Worm (Caenorhabditis elegans) whole organism, young adult: Measurements from ENCODE around the gene srz-24.

Experiments
- B0261.1 ChIP-seq: sonication (generic microtip); optimal IDR thresholded peaks from 2 replicates; lab custom pipeline; 2016; ENCODE audit warnings: mild to moderate bottlenecking, missing genetic modification characterization, moderate library complexity, missing compliant biosample characterization
- B0336.3 ChIP-seq: fragments of 200-800 bp; sonication (Bioruptor generic); IDR thresholded peaks from 2 replicates; pipeline ENCODE4 v1.3.6; 2022; ENCODE audit warnings: missing genetic modification characterization, missing compliant biosample characterization
- F10E7.11 ChIP-seq: sonication (generic microtip); optimal IDR thresholded peaks from 2 replicates; lab custom pipeline; 2017; ENCODE audit warnings: mild to moderate bottlenecking, missing genetic modification characterization, moderate library complexity, missing compliant biosample characterization
- F33H1.4 ChIP-seq: fragments of 200-800 bp; sonication (Bioruptor generic); IDR thresholded peaks from 2 replicates; pipeline ENCODE4 v1.3.6; 2022; ENCODE audit warnings: missing genetic modification reagents, missing genetic modification characterization, missing compliant biosample characterization
- F39B2.1 ChIP-seq: fragments of 200-800 bp; sonication (Bioruptor generic); IDR thresholded peaks from 2 replicates; pipeline ENCODE4 v1.3.6; 2022; ENCODE audit warnings: missing genetic modification reagents, missing genetic modification characterization, missing compliant biosample characterization
- F49E8.2 ChIP-seq: sonication (generic microtip); optimal IDR thresholded peaks from 3 replicates; lab custom pipeline; 2017; ENCODE audit warnings: missing genetic modification characterization, mild to moderate bottlenecking, missing compliant biosample characterization, antibody characterized with exemption, moderate library complexity; ENCODE audit not compliant: insufficient read depth
- F57A8.1 ChIP-seq: fragments of 200-800 bp; sonication (Bioruptor generic); optimal IDR thresholded peaks from 2 replicates; lab custom pipeline; 2018; ENCODE audit warnings: mild to moderate bottlenecking, missing genetic modification characterization, moderate library complexity, missing compliant biosample characterization
- F57C9.4 ChIP-seq: sonication (generic microtip); optimal IDR thresholded peaks from 2 replicates; lab custom pipeline; 2017; ENCODE audit warnings: mild to moderate bottlenecking, missing genetic modification characterization, missing compliant biosample characterization
- T26A5.8 ChIP-seq: sonication (generic microtip); optimal IDR thresholded peaks from 2 replicates; lab custom pipeline; 2016; ENCODE audit warnings: missing genetic modification characterization, missing compliant biosample characterization
- Y53G8AR.9 ChIP-seq: fragments of 200-800 bp; sonication (Bioruptor generic); conservative IDR thresholded peaks from 2 replicates; pipeline ENCODE4 v1.3.6; 2022; ENCODE audit warnings: missing genetic modification reagents, missing genetic modification characterization, missing compliant biosample characterization
- Y67H2A.10 ChIP-seq: fragments of 200-800 bp; sonication (Bioruptor generic); conservative IDR thresholded peaks from 2 replicates; pipeline ENCODE4 v1.3.6; 2022; ENCODE audit warnings: missing genetic modification reagents, missing genetic modification characterization, missing compliant biosample characterization
- Y79H2A.3 ChIP-seq: fragments of 200-800 bp; sonication (Bioruptor generic); conservative IDR thresholded peaks from 2 replicates; pipeline ENCODE4 v1.3.6; 2022; ENCODE audit warnings: missing genetic modification reagents, missing genetic modification characterization, missing compliant biosample characterization
- ZK185.1 ChIP-seq: sonication (generic microtip); optimal IDR thresholded peaks from 2 replicates; lab custom pipeline; 2016; ENCODE audit warnings: mild to moderate bottlenecking, missing genetic modification characterization, missing compliant biosample characterization; ENCODE audit not compliant: poor library complexity, severe bottlenecking
- akir-1 ChIP-seq: fragments of 200-800 bp; sonication (Bioruptor generic); optimal IDR thresholded peaks from 2 replicates; lab custom pipeline; 2018; ENCODE audit warnings: mild to moderate bottlenecking, missing genetic modification characterization, moderate library complexity, missing compliant biosample characterization
- athp-1 ChIP-seq: sonication (generic microtip); optimal IDR thresholded peaks from 2 replicates; lab custom pipeline; 2017; ENCODE audit warnings: mild to moderate bottlenecking, missing genetic modification characterization, missing compliant biosample characterization
- attf-6 ChIP-seq: fragments of 200-800 bp; sonication (Bioruptor generic); IDR thresholded peaks from 2 replicates; pipeline ENCODE4 v1.3.6; 2022; ENCODE audit warnings: missing genetic modification reagents, missing genetic modification characterization, missing compliant biosample characterization
- bed-1 ChIP-seq: fragments of 200-800 bp; sonication (Bioruptor generic); IDR thresholded peaks from 2 replicates; pipeline ENCODE4 v1.3.6; 2022; ENCODE audit warnings: missing genetic modification reagents, missing genetic modification characterization, missing compliant biosample characterization
- ccch-3 ChIP-seq: fragments of 200-800 bp; sonication (Bioruptor generic); optimal IDR thresholded peaks from 2 replicates; lab custom pipeline; 2018; ENCODE audit warnings: mild to moderate bottlenecking, missing genetic modification characterization, missing compliant biosample characterization
- cebp-1 ChIP-seq, 2 experiments: fragments of 200-800 bp in 1 of 2; sonication (Bioruptor generic) in 1 of 2; sonication (generic microtip) in 1 of 2; IDR thresholded peaks in 1 of 2; optimal IDR thresholded peaks in 1 of 2; 2 replicates each; pipeline versions ENCODE4 v1.3.6 to Lab custom; 2017 to 2022; ENCODE audit warnings: missing compliant biosample characterization in 2 of 2, missing genetic modification characterization in 2 of 2, mild to moderate bottlenecking in 1 of 2, missing genetic modification reagents in 1 of 2, moderate library complexity in 1 of 2
- chd-7 ChIP-seq: sonication (generic microtip); optimal IDR thresholded peaks from 2 replicates; lab custom pipeline; 2016; ENCODE audit warnings: mild to moderate bottlenecking, missing genetic modification characterization, moderate library complexity, missing compliant biosample characterization
- dpff-1 ChIP-seq: sonication (generic microtip); optimal IDR thresholded peaks from 2 replicates; lab custom pipeline; 2017; ENCODE audit warnings: mild to moderate bottlenecking, missing genetic modification characterization, missing compliant biosample characterization
- ekl-4 ChIP-seq: fragments of 200-800 bp; sonication (Bioruptor generic); IDR thresholded peaks from 2 replicates; pipeline ENCODE4 v1.3.6; 2022; ENCODE audit warnings: missing genetic modification reagents, missing genetic modification characterization, missing compliant biosample characterization
- ets-4 ChIP-seq: fragments of 200-800 bp; sonication (Bioruptor generic); optimal IDR thresholded peaks from 2 replicates; lab custom pipeline; 2018; ENCODE audit warnings: mild to moderate bottlenecking, missing genetic modification characterization, missing compliant biosample characterization
- gei-17 ChIP-seq: fragments of 200-800 bp; sonication (Bioruptor generic); optimal IDR thresholded peaks from 2 replicates; lab custom pipeline; 2018; ENCODE audit warnings: mild to moderate bottlenecking, missing genetic modification characterization, missing compliant biosample characterization
- hlh-26 ChIP-seq: fragments of 200-800 bp; sonication (Bioruptor generic); conservative IDR thresholded peaks from 2 replicates; pipeline ENCODE4 v1.3.6; 2022; ENCODE audit warnings: missing genetic modification reagents, missing genetic modification characterization, missing compliant biosample characterization
- hmg-1.2 ChIP-seq: fragments of 200-800 bp; sonication (Bioruptor generic); IDR thresholded peaks from 2 replicates; pipeline ENCODE4 v1.3.6; 2022; ENCODE audit warnings: missing genetic modification reagents, missing genetic modification characterization, missing compliant biosample characterization
- let-607 ChIP-seq, 2 experiments: fragments of 200-800 bp in 1 of 2; sonication (Bioruptor generic) in 1 of 2; sonication (generic microtip) in 1 of 2; optimal IDR thresholded peaks; 2 replicates each; lab custom pipeline; 2016 to 2018; ENCODE audit warnings: mild to moderate bottlenecking in 2 of 2, missing compliant biosample characterization in 2 of 2, missing genetic modification characterization in 2 of 2, moderate library complexity in 2 of 2, missing genotype in 1 of 2
- lin-26 ChIP-seq: fragments of 200-800 bp; sonication (Bioruptor generic); IDR thresholded peaks from 2 replicates; pipeline ENCODE4 v1.3.6; 2022; ENCODE audit warnings: missing genetic modification reagents, missing genetic modification characterization, missing compliant biosample characterization
- lin-54 ChIP-seq: fragments of 200-800 bp; sonication (Bioruptor generic); optimal IDR thresholded peaks from 2 replicates; lab custom pipeline; 2018; ENCODE audit warnings: mild to moderate bottlenecking, missing genetic modification characterization, missing compliant biosample characterization
- madf-3 ChIP-seq: fragments of 200-800 bp; sonication (Bioruptor generic); IDR thresholded peaks from 2 replicates; pipeline ENCODE4 v1.3.6; 2022; ENCODE audit warnings: missing genetic modification reagents, missing genetic modification characterization, missing compliant biosample characterization
- madf-8 ChIP-seq: fragments of 200-800 bp; sonication (Bioruptor generic); conservative IDR thresholded peaks from 2 replicates; pipeline ENCODE4 v1.3.6; 2022; ENCODE audit warnings: missing genetic modification reagents, missing genetic modification characterization, missing compliant biosample characterization
- nfyb-1 ChIP-seq: fragments of 200-800 bp; sonication (Bioruptor generic); IDR thresholded peaks from 2 replicates; pipeline ENCODE4 v1.3.6; 2022; ENCODE audit warnings: missing genetic modification reagents, missing genetic modification characterization, missing compliant biosample characterization
- nhr-179 ChIP-seq: sonication (generic microtip); optimal IDR thresholded peaks from 2 replicates; lab custom pipeline; 2016; ENCODE audit warnings: mild to moderate bottlenecking, missing genetic modification characterization, missing compliant biosample characterization
- nhr-90 ChIP-seq: sonication (generic microtip); optimal IDR thresholded peaks from 2 replicates; lab custom pipeline; 2016; ENCODE audit warnings: missing genotype, mild to moderate bottlenecking, missing genetic modification characterization, missing compliant biosample characterization
- pbrm-1 ChIP-seq: fragments of 200-800 bp; sonication (Bioruptor generic); IDR thresholded peaks from 2 replicates; pipeline ENCODE4 v1.3.6; 2022; ENCODE audit warnings: missing genetic modification reagents, missing genetic modification characterization, missing compliant biosample characterization
- repo-1 ChIP-seq: sonication (generic microtip); optimal IDR thresholded peaks from 2 replicates; lab custom pipeline; 2017; ENCODE audit warnings: mild to moderate bottlenecking, missing genetic modification characterization, missing compliant biosample characterization
- rpc-1 ChIP-seq, 2 experiments: fragments of 150-350 bp in 1 of 2; sonication (generic microtip) in 1 of 2; optimal IDR thresholded peaks; 2 replicates each; lab custom pipeline; 2014 to 2018; ENCODE audit warnings: missing biosample characterization in 1 of 2, missing genetic modification characterization in 1 of 2, missing genetic modification reagents in 1 of 2, missing genotype in 1 of 2
- sea-2 ChIP-seq: fragments of 200-800 bp; sonication (Bioruptor generic); IDR thresholded peaks from 2 replicates; pipeline ENCODE4 v1.3.6; 2022; ENCODE audit warnings: missing genetic modification characterization, missing compliant biosample characterization
- snpc-4 ChIP-seq, 5 experiments: fragments of 150-350 bp in 1 of 5; sonication (generic microtip) in 4 of 5; optimal IDR thresholded peaks; 2 replicates each; lab custom pipeline; 2014 to 2018; ENCODE audit warnings: missing genetic modification characterization in 5 of 5, missing biosample characterization in 3 of 5, antibody characterized with exemption in 2 of 5, mild to moderate bottlenecking in 2 of 5, missing compliant biosample characterization in 2 of 5, missing genotype in 2 of 5, moderate library complexity in 2 of 5, missing genetic modification reagents in 1 of 5
- sptf-2 ChIP-seq: fragments of 200-800 bp; sonication (Bioruptor generic); optimal IDR thresholded peaks from 2 replicates; lab custom pipeline; 2018; ENCODE audit warnings: mild to moderate bottlenecking, missing genetic modification characterization, missing compliant biosample characterization
- tbp1 ChIP-seq: fragments of 200-800 bp; sonication (Bioruptor generic); optimal IDR thresholded peaks from 2 replicates; lab custom pipeline; 2018; ENCODE audit warnings: mild to moderate bottlenecking, missing genetic modification characterization, missing compliant biosample characterization
- tlf-1 ChIP-seq: fragments of 200-800 bp; sonication (Bioruptor generic); optimal IDR thresholded peaks from 2 replicates; lab custom pipeline; 2018; ENCODE audit warnings: mild to moderate bottlenecking, missing genetic modification characterization, missing compliant biosample characterization
- unc-130 ChIP-seq: sonication (generic microtip); optimal IDR thresholded peaks from 2 replicates; lab custom pipeline; 2016; ENCODE audit warnings: missing genetic modification reagents, missing genetic modification characterization, missing compliant biosample characterization
- unc-62 ChIP-seq: fragments of 150-350 bp; optimal IDR thresholded peaks from 2 replicates; lab custom pipeline; 2014; ENCODE audit warnings: missing biosample characterization, missing genetic modification reagents, missing genetic modification characterization
- xnd-1 ChIP-seq: sonication (generic microtip); optimal IDR thresholded peaks from 2 replicates; lab custom pipeline; 2016; ENCODE audit warnings: missing genotype, missing genetic modification reagents, missing genetic modification characterization, missing compliant biosample characterization
- ztf-22 ChIP-seq: fragments of 200-800 bp; sonication (Bioruptor generic); optimal IDR thresholded peaks from 2 replicates; lab custom pipeline; 2018; ENCODE audit warnings: mild to moderate bottlenecking, missing genetic modification characterization, moderate library complexity, missing compliant biosample characterization

Gene srz-24

ce11 chrIV:4930754-4931322, 50.1 kb downstream of the srz-24 start (continued):
- TF ChIP-seq F57A8.1 (no peak), nfyb-1 (GFP tag; lab: Robert Waterston, UW) (no peak), Y79H2A.3 (no peak), nhr-90 (peak; percentile 31), lin-54 (GFP tag; lab: Kevin White, UChicago) (no peak), rpc-1 (optimal IDR thresholded peaks at IDR 0.05; lab: Kevin White, UChicago) (peak; percentile 85), rpc-1 (tag; optimal IDR thresholded peaks at IDR 0.05; lab: Kevin White, UChicago) (peak; percentile 84), ccch-3 (no peak), B0261.1 (peak; percentile 61), chd-7 (tag; lab: Kevin White, UChicago) (no peak), attf-6 (GFP tag; lab: Robert Waterston, UW) (peak; percentile 89), T26A5.8 (tag; lab: Kevin White, UChicago) (no peak), pbrm-1 (GFP tag; lab: Robert Waterston, UW) (no peak), cebp-1 (GFP tag; IDR thresholded peaks at IDR 0.05; lab: Robert Waterston, UW) (peak; percentile 44; the same call in 1 of the 2 replicates), cebp-1 (tag; optimal IDR thresholded peaks at IDR 0.05; lab: Kevin White, UChicago) (no peak), unc-130 (GFP tag; lab: Kevin White, UChicago) (no peak), F57C9.4 (no peak), let-607 (tag; optimal IDR thresholded peaks at IDR 0.05; lab: Kevin White, UChicago) (peak in 1 of 2 experiments; percentile 39), madf-3 (GFP tag; lab: Robert Waterston, UW) (no peak), snpc-4 (GFP tag; optimal IDR thresholded peaks at IDR 0.05; lab: Kevin White, UChicago) (peak; percentile 91), snpc-4 (tag; optimal IDR thresholded peaks at IDR 0.05; lab: Kevin White, UChicago) (peak; percentile 95 to 99 (median 98)), athp-1 (tag; lab: Kevin White, UChicago) (no peak), B0336.3 (GFP tag; lab: Robert Waterston, UW) (no peak), xnd-1 (tag; lab: Kevin White, UChicago) (no peak), sptf-2 (GFP tag; lab: Kevin White, UChicago) (no peak), tbp1 (GFP tag; lab: Kevin White, UChicago) (peak; percentile 83), dpff-1 (tag; lab: Kevin White, UChicago) (no peak), F10E7.11 (tag; lab: Kevin White, UChicago) (no peak), unc-62 (GFP tag; lab: Kevin White, UChicago) (no peak), ekl-4 (GFP tag; lab: Robert Waterston, UW) (no peak; the same call in 1 of the 2 replicates), gei-17 (no peak), hmg-1.2 (peak; percentile 80), tlf-1 (GFP tag; lab: Kevin White, UChicago) (peak; percentile 11), lin-26 (GFP tag; lab: Robert Waterston, UW) (peak; percentile 91), akir-1 (GFP tag; lab: Kevin White, UChicago) (no peak), F33H1.4 (GFP tag; lab: Robert Waterston, UW) (peak; percentile 46), ZK185.1 (tag; lab: Kevin White, UChicago) (peak; percentile 19), ztf-22 (GFP tag; lab: Kevin White, UChicago) (no peak), repo-1 (tag; lab: Kevin White, UChicago) (no peak), sea-2 (GFP tag; lab: Robert Waterston, UW) (no peak), nhr-179 (no peak), F49E8.2 (tag; lab: Kevin White, UChicago) (peak; percentile 71), Y67H2A.10 (GFP tag; lab: Robert Waterston, UW) (no peak), hlh-26 (GFP tag; lab: Robert Waterston, UW) (no peak), Y53G8AR.9 (GFP tag; lab: Robert Waterston, UW) (no peak), ets-4 (GFP tag; lab: Kevin White, UChicago) (no peak), F39B2.1 (GFP tag; lab: Robert Waterston, UW) (no peak), madf-8 (no peak), bed-1 (no peak)
